Worm (Caenorhabditis elegans): ENCODE measurements around the gene mpk-2.

The mpk-2 gene

ce11 chrII:5057315-5057714, 46.6 kb upstream of the mpk-2 start (continued):
- TF ChIP-seq mab-9 (GFP tag; IDR thresholded peaks at IDR 0.05) (0 out of 2 replicates have a peak, but pooled peaks have one; percentile 43), elt-2 (tag; optimal IDR thresholded peaks at IDR 0.05) (peak; percentile 89), sptf-1 (tag; optimal IDR thresholded peaks at IDR 0.05) (no peak), lin-14 (GFP tag; optimal IDR thresholded peaks at IDR 0.05) (peak; percentile 53), zag-1 (tag; optimal IDR thresholded peaks at IDR 0.05) (no peak), tbx-2 (tag; optimal IDR thresholded peaks at IDR 0.05) (peak; percentile 54), efl-3 (GFP tag; optimal IDR thresholded peaks at IDR 0.05) (no peak), lin-35 (GFP tag; optimal IDR thresholded peaks at IDR 0.05) (peak; percentile 53 to 77), nhr-90 (tag; optimal IDR thresholded peaks at IDR 0.05; ENCODE audit: poor library complexity) (peak; percentile 74), mef-2 (tag; optimal IDR thresholded peaks at IDR 0.05) (no peak), nhr-28 (tag; optimal IDR thresholded peaks at IDR 0.05) (no peak), alr-1 (tag; optimal IDR thresholded peaks at IDR 0.05; ENCODE audit: borderline replicate concordance) (no peak), lsy-2 (tag; optimal IDR thresholded peaks at IDR 0.05) (peak; percentile 76 to 79), nhr-77 (tag; optimal IDR thresholded peaks at IDR 0.05) (peak; percentile 23), lin-13 (GFP tag; optimal IDR thresholded peaks at IDR 0.05) (peak; percentile 62), tlp-1 (tag; optimal IDR thresholded peaks at IDR 0.05) (no peak), nhr-85 (tag) (peak; percentile 81), isw-1 (GFP tag; IDR thresholded peaks at IDR 0.05) (no peak; the same call in 1 of the 2 replicates), nhr-237 (tag; optimal IDR thresholded peaks at IDR 0.05) (no peak), ceh-88 (GFP tag; IDR thresholded peaks at IDR 0.05) (no peak), nhr-19 (GFP tag; conservative IDR thresholded peaks at IDR 0.05) (peak; percentile 76), aly-2 (tag; optimal IDR thresholded peaks at IDR 0.05) (no peak), snu-23 (GFP tag; optimal IDR thresholded peaks at IDR 0.05) (peak; percentile 79), unc-98 (GFP tag; IDR thresholded peaks at IDR 0.05) (no peak), pag-3 (tag; optimal IDR thresholded peaks at IDR 0.05; ENCODE audit: borderline replicate concordance, insufficient read depth) (no peak), zip-4 (GFP tag; optimal IDR thresholded peaks at IDR 0.05) (peak; percentile 32), efl-1 (optimal IDR thresholded peaks at IDR 0.05) (peak; percentile 41 to 67), efl-1 (GFP tag; optimal IDR thresholded peaks at IDR 0.05 in 1 of 2) (peak; percentile 39 to 94), egl-13 (tag; optimal IDR thresholded peaks at IDR 0.05) (no peak), mdl-1 (tag; optimal IDR thresholded peaks at IDR 0.05) (peak in 1 of 2 experiments; percentile 60), lin-39 (tag; optimal IDR thresholded peaks at IDR 0.05) (no peak)

ce11 chrII:5058036-5058435, 45.9 kb upstream of the mpk-2 start, which contains the start of gene C27A2.12:
TSS of gene C27A2.12 (minus strand) at chrII:5058136.
- TF ChIP-seq swsn-7 (tag; optimal IDR thresholded peaks at IDR 0.05) (no peak), elt-2 (tag; optimal IDR thresholded peaks at IDR 0.05) (no peak), aly-2 (tag; optimal IDR thresholded peaks at IDR 0.05) (no peak), ztf-11 (tag; optimal IDR thresholded peaks at IDR 0.05) (no peak), nhr-19 (GFP tag; conservative IDR thresholded peaks at IDR 0.05) (no peak), ets-5 (GFP tag; IDR thresholded peaks at IDR 0.05) (no peak), efl-1 (optimal IDR thresholded peaks at IDR 0.05) (no peak), efl-1 (GFP tag; optimal IDR thresholded peaks at IDR 0.05 in 1 of 2) (no peak), lin-35 (GFP tag; optimal IDR thresholded peaks at IDR 0.05) (no peak), mef-2 (tag; optimal IDR thresholded peaks at IDR 0.05) (no peak), hpl-2 (GFP tag; optimal IDR thresholded peaks at IDR 0.05) (no peak), lsy-2 (tag; optimal IDR thresholded peaks at IDR 0.05) (no peak), lir-3 (tag; optimal IDR thresholded peaks at IDR 0.05; ENCODE audit: poor library complexity) (no peak), dpl-1 (GFP tag; optimal IDR thresholded peaks at IDR 0.05) (no peak), nhr-20 (tag; optimal IDR thresholded peaks at IDR 0.05) (no peak), fkh-10 (GFP tag; optimal IDR thresholded peaks at IDR 0.05) (no peak), mab-9 (GFP tag; IDR thresholded peaks at IDR 0.05) (no peak), fos-1 (tag; optimal IDR thresholded peaks at IDR 0.05) (no peak), ama-1 (optimal IDR thresholded peaks at IDR 0.05) (no peak), lin-15B (tag; optimal IDR thresholded peaks at IDR 0.05) (no peak), nhr-71 (tag; optimal IDR thresholded peaks at IDR 0.05) (no peak)
